Worm (Caenorhabditis elegans): Measurements from ENCODE around the gene catp-5.

ce11 chrX:8059999-8060398 lies 38.7 kb downstream of the catp-5 start:
- TF ChIP-seq zim-3 (tag; optimal IDR thresholded peaks at IDR 0.05) (no peak), nfya-1 (tag; optimal IDR thresholded peaks at IDR 0.05; ENCODE audit: borderline replicate concordance, insufficient read depth) (no peak), ztf-26 (tag; optimal IDR thresholded peaks at IDR 0.05) (no peak), Y53G8AR.9 (GFP tag; conservative IDR thresholded peaks at IDR 0.05) (no peak), F57A8.1 (GFP tag; optimal IDR thresholded peaks at IDR 0.05) (no peak), bed-1 (GFP tag; IDR thresholded peaks at IDR 0.05) (no peak), F49E8.2 (tag; optimal IDR thresholded peaks at IDR 0.05; ENCODE audit: insufficient read depth) (no peak), zfh-2 (GFP tag; conservative IDR thresholded peaks at IDR 0.05) (no peak), pha-4 (tag; optimal IDR thresholded peaks at IDR 0.05) (no peak), cebp-1 (GFP tag; IDR thresholded peaks at IDR 0.05) (no peak), cebp-1 (tag; optimal IDR thresholded peaks at IDR 0.05) (no peak), attf-3 (GFP tag; conservative IDR thresholded peaks at IDR 0.05) (no peak), nfya-2 (GFP tag; IDR thresholded peaks at IDR 0.05) (no peak), ztf-28 (GFP tag; IDR thresholded peaks at IDR 0.05) (no peak), ama-1 (optimal IDR thresholded peaks at IDR 0.05) (no peak), ama-1 (GFP tag; optimal IDR thresholded peaks at IDR 0.05) (no peak)
